Worm (Caenorhabditis elegans): ENCODE results near the gene K10D6.4.

The K10D6.4 gene

ce11 chrV:11234350-11234749, 32.6 kb downstream of the K10D6.4 start, which contains the start of gene T19B10.5:
Gene T19B10.5, plus strand, starts transcription at chrV:11234650.
- TF ChIP-seq ceh-48 (tag; optimal IDR thresholded peaks at IDR 0.05), result no peak
- TF ChIP-seq unc-3 (GFP tag; conservative IDR thresholded peaks at IDR 0.05), result no peak
- no peak for TF ChIP-seq unc-3 (tag; optimal IDR thresholded peaks at IDR 0.05)
- TF ChIP-seq mec-3 (tag; optimal IDR thresholded peaks at IDR 0.05; ENCODE audit: borderline replicate concordance), result no peak
- no peak for TF ChIP-seq zip-5 (tag; optimal IDR thresholded peaks at IDR 0.05)
- TF ChIP-seq fax-1 (tag; optimal IDR thresholded peaks at IDR 0.05), result no peak
- TF ChIP-seq che-1 (tag; optimal IDR thresholded peaks at IDR 0.05), result no peak
- no peak for TF ChIP-seq ceh-24 (tag; optimal IDR thresholded peaks at IDR 0.05)
- TF ChIP-seq ceh-45 (GFP tag; IDR thresholded peaks at IDR 0.05), result no peak
- no peak for TF ChIP-seq pat-9 (tag; optimal IDR thresholded peaks at IDR 0.05)
- TF ChIP-seq hlh-8 (tag; optimal IDR thresholded peaks at IDR 0.05), result no peak
- no peak for TF ChIP-seq nhr-11 (tag; optimal IDR thresholded peaks at IDR 0.05)
- no peak for TF ChIP-seq elt-2 (tag; optimal IDR thresholded peaks at IDR 0.05)
- no peak for TF ChIP-seq ztf-16 (tag; optimal IDR thresholded peaks at IDR 0.05)
- no peak for TF ChIP-seq ttx-3 (tag; optimal IDR thresholded peaks at IDR 0.05)
- no peak for TF ChIP-seq nhr-232 (tag; optimal IDR thresholded peaks at IDR 0.05)
- no peak for TF ChIP-seq unc-42 (tag; optimal IDR thresholded peaks at IDR 0.05)
- no peak for TF ChIP-seq eyg-1 (tag; optimal IDR thresholded peaks at IDR 0.05)

DNA sequence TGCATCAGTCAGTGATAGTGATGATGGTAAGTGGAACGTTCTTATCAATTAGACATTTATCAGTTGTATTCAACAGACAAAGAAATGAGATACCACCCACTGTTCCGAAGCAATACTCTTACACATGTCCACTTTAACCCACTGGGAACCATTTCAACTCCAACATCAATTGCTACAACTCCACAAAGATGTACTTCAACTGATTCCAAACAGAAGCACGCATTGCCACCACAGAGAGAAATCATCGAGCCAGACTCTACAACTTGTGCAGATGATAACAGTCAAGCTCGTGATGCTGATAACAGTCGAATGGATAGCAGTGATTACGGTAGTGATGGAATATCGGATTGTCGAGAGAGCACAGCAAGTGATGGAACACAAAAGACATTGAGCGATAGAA, 34.2 kb downstream of the K10D6.4 start:
- TF ChIP-seq ceh-9 (tag; optimal IDR thresholded peaks at IDR 0.05) (no peak), hlh-6 (tag; optimal IDR thresholded peaks at IDR 0.05) (no peak), elt-2 (tag; optimal IDR thresholded peaks at IDR 0.05) (peak; percentile 94), dmd-4 (tag; optimal IDR thresholded peaks at IDR 0.05; ENCODE audit: borderline replicate concordance) (no peak), ceh-6 (GFP tag; optimal IDR thresholded peaks at IDR 0.05) (no peak)

- peak; percentile 59 for TF ChIP-seq che-1 (tag; optimal IDR thresholded peaks at IDR 0.05)
- TF ChIP-seq ceh-18 (tag; optimal IDR thresholded peaks at IDR 0.05), result peak; percentile 24
- peak; percentile 66 for TF ChIP-seq nhr-232 (tag; optimal IDR thresholded peaks at IDR 0.05)
- TF ChIP-seq lim-6 (tag; optimal IDR thresholded peaks at IDR 0.05), result peak; percentile 42
- TF ChIP-seq lin-11 (tag; optimal IDR thresholded peaks at IDR 0.05), result peak; percentile 17
- TF ChIP-seq fkh-6 (tag; optimal IDR thresholded peaks at IDR 0.05), result peak; percentile 79
- peak; percentile 69 for TF ChIP-seq C08G9.2 (tag; optimal IDR thresholded peaks at IDR 0.05)
- peak; percentile 4 for TF ChIP-seq eyg-1 (tag; optimal IDR thresholded peaks at IDR 0.05)
- TF ChIP-seq mec-3 (tag; optimal IDR thresholded peaks at IDR 0.05; ENCODE audit: borderline replicate concordance), result no peak
- TF ChIP-seq fkh-10 (GFP tag; optimal IDR thresholded peaks at IDR 0.05), result no peak
- peak; percentile 62 for TF ChIP-seq K02D7.2 (tag; optimal IDR thresholded peaks at IDR 0.05)
- TF ChIP-seq tbx-7 (tag; optimal IDR thresholded peaks at IDR 0.05), result no peak
- peak; percentile 40 for TF ChIP-seq hlh-13 (GFP tag; optimal IDR thresholded peaks at IDR 0.05)
- TF ChIP-seq ceh-30 (tag; optimal IDR thresholded peaks at IDR 0.05), result no peak
- TF ChIP-seq unc-42 (tag; optimal IDR thresholded peaks at IDR 0.05), result peak; percentile 28
- no peak for TF ChIP-seq elt-4 (tag; optimal IDR thresholded peaks at IDR 0.05)
- no peak for TF ChIP-seq pha-2 (tag; optimal IDR thresholded peaks at IDR 0.05)
- peak; percentile 48 for TF ChIP-seq hlh-8 (tag; optimal IDR thresholded peaks at IDR 0.05)
- TF ChIP-seq ceh-6 (GFP tag; optimal IDR thresholded peaks at IDR 0.05), result peak; percentile 65
- TF ChIP-seq nhr-11 (tag; optimal IDR thresholded peaks at IDR 0.05), result no peak
- TF ChIP-seq C38D4.7 (GFP tag; optimal IDR thresholded peaks at IDR 0.05), result peak; percentile 64
- peak; percentile 65 for TF ChIP-seq sox-4 (tag; optimal IDR thresholded peaks at IDR 0.05)
- TF ChIP-seq ztf-16 (tag; optimal IDR thresholded peaks at IDR 0.05), result peak; percentile 82
- TF ChIP-seq hlh-30 (tag; optimal IDR thresholded peaks at IDR 0.05; ENCODE audit: insufficient read depth), result peak; percentile 70
- peak; percentile 76 for TF ChIP-seq F13H6.1 (tag; optimal IDR thresholded peaks at IDR 0.05)
- no peak for TF ChIP-seq pag-3 (tag; optimal IDR thresholded peaks at IDR 0.05; ENCODE audit: borderline replicate concordance)
- peak; percentile 71 for TF ChIP-seq pat-9 (tag; optimal IDR thresholded peaks at IDR 0.05)
- TF ChIP-seq dve-1 (tag; optimal IDR thresholded peaks at IDR 0.05), result peak; percentile 41
- peak; percentile 53 for TF ChIP-seq sdc-2 (tag; optimal IDR thresholded peaks at IDR 0.05)
- TF ChIP-seq npax-4 (tag; optimal IDR thresholded peaks at IDR 0.05), result peak; percentile 41
- TF ChIP-seq unc-55 (GFP tag; optimal IDR thresholded peaks at IDR 0.05), result no peak
- peak; percentile 25 for TF ChIP-seq pax-1 (tag; optimal IDR thresholded peaks at IDR 0.05)
- no peak for TF ChIP-seq dmd-4 (tag; optimal IDR thresholded peaks at IDR 0.05; ENCODE audit: borderline replicate concordance)
- TF ChIP-seq unc-3 (GFP tag; conservative IDR thresholded peaks at IDR 0.05), result peak; percentile 55; the same call in 1 of the 2 replicates
- TF ChIP-seq unc-3 (tag; optimal IDR thresholded peaks at IDR 0.05), result peak; percentile 68
- TF ChIP-seq pha-4 (tag; optimal IDR thresholded peaks at IDR 0.05), result no peak
- TF ChIP-seq ceh-19 (GFP tag; optimal IDR thresholded peaks at IDR 0.05), result peak; percentile 66
- TF ChIP-seq pros-1 (tag; optimal IDR thresholded peaks at IDR 0.05), result no peak
Measured at ce11 chrV:11239187-11239725, 37.5 kb downstream of the K10D6.4 start, which contains the start of the genes dvc-1 and ima-1. Gene dvc-1, minus strand, starts transcription at chrV:11239331. Gene ima-1, plus strand, starts transcription at chrV:11239675.

Measured in whole organism, late embryonic.